Worm (Caenorhabditis elegans) whole organism, L4 larva: ENCODE measurements around the gene cutl-12.

Experiments used
- F26F4.8 ChIP-seq: fragments of 200-800 bp; sonication (Bioruptor generic); conservative IDR thresholded peaks from 2 replicates; pipeline ENCODE4 v1.3.6; 2022; ENCODE audit warnings: missing genetic modification characterization, missing compliant biosample characterization
- R02D3.7 ChIP-seq: fragments of 150-350 bp; sonication (generic microtip); optimal IDR thresholded peaks from 3 replicates; lab custom pipeline; 2014; ENCODE audit warnings: missing biosample characterization, missing genetic modification characterization
- T26A8.4 ChIP-seq: fragments of 200-800 bp; sonication (Bioruptor generic); IDR thresholded peaks from 2 replicates; pipeline ENCODE4 v1.3.6; 2022; ENCODE audit warnings: missing genetic modification characterization, missing compliant biosample characterization
- Y105C5A.15 ChIP-seq: fragments of 200-800 bp; sonication (Bioruptor generic); IDR thresholded peaks from 2 replicates; pipeline ENCODE4 v1.3.6; 2022; ENCODE audit warnings: missing genetic modification characterization, missing compliant biosample characterization
- Y5F2A.4 ChIP-seq: fragments of 200-800 bp; sonication (Bioruptor generic); optimal IDR thresholded peaks from 2 replicates; lab custom pipeline; 2018; ENCODE audit warnings: mild to moderate bottlenecking, missing genetic modification characterization, missing compliant biosample characterization
- Y75B8A.6 ChIP-seq: fragments of 200-800 bp; sonication (Bioruptor generic); IDR thresholded peaks from 2 replicates; pipeline ENCODE4 v1.3.6; 2022; ENCODE audit warnings: missing genetic modification reagents, missing genetic modification characterization, missing compliant biosample characterization
- aha-1 ChIP-seq: fragments of 150-350 bp; peaks from one replicate; lab custom pipeline; 2014; ENCODE audit warnings: missing biosample characterization, missing genetic modification characterization
- ceh-32 ChIP-seq: sonication (generic microtip); optimal IDR thresholded peaks from 2 replicates; lab custom pipeline; 2016; ENCODE audit warnings: mild to moderate bottlenecking, missing genetic modification characterization, missing compliant biosample characterization; ENCODE audit not compliant: poor library complexity
- daf-16 ChIP-seq, 3 experiments: sonication (generic microtip); optimal IDR thresholded peaks; 2 replicates each; lab custom pipeline; 2016 to 2017; ENCODE audit warnings: missing genetic modification characterization in 3 of 3, missing genetic modification reagents in 3 of 3, mild to moderate bottlenecking in 2 of 3, missing compliant biosample characterization in 2 of 3, missing biosample characterization in 1 of 3, moderate library complexity in 1 of 3
- dmd-6 ChIP-seq: fragments of 200-800 bp; sonication (Bioruptor generic); IDR thresholded peaks from 2 replicates; pipeline ENCODE4 v1.3.6; 2022; ENCODE audit warnings: missing genetic modification reagents, missing genetic modification characterization, missing compliant biosample characterization
- dve-1 ChIP-seq: sonication (generic microtip); optimal IDR thresholded peaks from 2 replicates; lab custom pipeline; 2017; ENCODE audit warnings: antibody characterized with exemption, mild to moderate bottlenecking, missing genetic modification characterization, missing compliant biosample characterization; ENCODE audit not compliant: insufficient read depth
- hif-1 ChIP-seq, 2 experiments: sonication (generic microtip); optimal IDR thresholded peaks; 2 replicates each; lab custom pipeline; 2016 to 2017; ENCODE audit warnings: missing compliant biosample characterization in 2 of 2, missing genetic modification characterization in 2 of 2, missing genetic modification reagents in 2 of 2, missing genotype in 2 of 2, mild to moderate bottlenecking in 1 of 2
- hlh-11 ChIP-seq: fragments of 200-800 bp; sonication (Bioruptor generic); optimal IDR thresholded peaks from 2 replicates; lab custom pipeline; 2018; ENCODE audit warnings: mild to moderate bottlenecking, missing genetic modification characterization, missing compliant biosample characterization
- lin-15B ChIP-seq: fragments of 150-350 bp; sonication (generic microtip); optimal IDR thresholded peaks from 3 replicates; lab custom pipeline; 2014; ENCODE audit warnings: missing biosample characterization, missing genetic modification characterization
- lin-29 ChIP-seq: fragments of 200-800 bp; sonication (Bioruptor generic); IDR thresholded peaks from 2 replicates; pipeline ENCODE4 v1.3.6; 2022; ENCODE audit warnings: missing genetic modification reagents, missing genetic modification characterization, missing compliant biosample characterization
- madf-5 ChIP-seq, 2 experiments: fragments of 200-800 bp; sonication (Bioruptor generic); IDR thresholded peaks; 2 replicates each; pipeline ENCODE4 v1.3.6; 2022; ENCODE audit warnings: missing compliant biosample characterization in 2 of 2, missing genetic modification characterization in 2 of 2
- mxl-3 ChIP-seq: fragments of 200-800 bp; sonication (Bioruptor generic); optimal IDR thresholded peaks from 2 replicates; lab custom pipeline; 2018; ENCODE audit warnings: mild to moderate bottlenecking, missing genetic modification characterization, missing compliant biosample characterization
- nhr-102 ChIP-seq: sonication (generic microtip); optimal IDR thresholded peaks from 2 replicates; lab custom pipeline; 2016; ENCODE audit warnings: mild to moderate bottlenecking, missing genetic modification characterization, moderate library complexity, missing compliant biosample characterization
- nhr-11 ChIP-seq: fragments of 150-350 bp; optimal IDR thresholded peaks from 2 replicates; lab custom pipeline; 2014; ENCODE audit warnings: missing biosample characterization, missing genetic modification characterization
- nhr-28 ChIP-seq: fragments of 150-350 bp; optimal IDR thresholded peaks from 2 replicates; lab custom pipeline; 2014; ENCODE audit warnings: missing biosample characterization, missing genetic modification characterization
- nhr-41 ChIP-seq: fragments of 200-800 bp; sonication (Bioruptor generic); IDR thresholded peaks from 2 replicates; pipeline ENCODE4 v1.3.6; 2022; ENCODE audit warnings: missing genetic modification reagents, missing genetic modification characterization, missing compliant biosample characterization
- nhr-48 ChIP-seq: sonication (generic microtip); optimal IDR thresholded peaks from 2 replicates; lab custom pipeline; 2016; ENCODE audit warnings: mild to moderate bottlenecking, missing genetic modification characterization, missing compliant biosample characterization
- nhr-6 ChIP-seq: fragments of 150-350 bp; optimal IDR thresholded peaks from 2 replicates; lab custom pipeline; 2014; ENCODE audit warnings: missing biosample characterization, missing genetic modification characterization
- nhr-77 ChIP-seq: fragments of 150-350 bp; optimal IDR thresholded peaks from 2 replicates; lab custom pipeline; 2014; ENCODE audit warnings: missing biosample characterization, missing genetic modification characterization
- pha-4 ChIP-seq, 2 experiments: fragments of 150-350 bp in 1 of 2; fragments of 200-800 bp in 1 of 2; sonication (Bioruptor generic) in 1 of 2; IDR thresholded peaks in 1 of 2; optimal IDR thresholded peaks in 1 of 2; 2 replicates each; pipeline versions ENCODE4 v1.3.6 to Lab custom; 2014 to 2022; ENCODE audit warnings: missing genetic modification characterization in 2 of 2, missing genetic modification reagents in 2 of 2, missing biosample characterization in 1 of 2, missing compliant biosample characterization in 1 of 2
- php-3 ChIP-seq: fragments of 200-800 bp; sonication (Bioruptor generic); IDR thresholded peaks from 2 replicates; pipeline ENCODE4 v1.3.6; 2022; ENCODE audit warnings: missing genetic modification reagents, missing genetic modification characterization, missing compliant biosample characterization
- pqm-1 ChIP-seq: sonication (generic microtip); optimal IDR thresholded peaks from 2 replicates; lab custom pipeline; 2017; ENCODE audit warnings: missing biosample characterization, missing genetic modification characterization
- rbr-2 ChIP-seq: sonication (generic microtip); optimal IDR thresholded peaks from 2 replicates; lab custom pipeline; 2016; ENCODE audit warnings: missing genotype, missing genetic modification characterization, missing compliant biosample characterization
- tra-1 ChIP-seq: fragments of 200-800 bp; sonication (Bioruptor generic); IDR thresholded peaks from 2 replicates; pipeline ENCODE4 v1.3.6; 2022; ENCODE audit warnings: missing genetic modification reagents, missing genetic modification characterization, missing compliant biosample characterization
- unc-62 ChIP-seq, 3 experiments: fragments of 150-350 bp in 1 of 3; sonication (generic microtip); optimal IDR thresholded peaks in 2 of 3; peaks in 1 of 3; 1 replicate in 1 of 3; 2 replicates in 2 of 3; lab custom pipeline; 2014 to 2017; ENCODE audit warnings: missing biosample characterization in 3 of 3, missing genetic modification characterization in 3 of 3, missing genetic modification reagents in 3 of 3, missing genotype in 1 of 3
- zip-11 ChIP-seq: fragments of 200-800 bp; sonication (Bioruptor generic); IDR thresholded peaks from 2 replicates; pipeline ENCODE4 v1.3.6; 2022; ENCODE audit warnings: missing genetic modification characterization, missing compliant biosample characterization

Gene cutl-12

ce11 chrII:8627907-8628306 lies 6.4 kb downstream of the cutl-12 start:
- TF ChIP-seq aha-1 (tag; lab: Kevin White, UChicago) (peak; percentile 93), ceh-32 (tag; lab: Kevin White, UChicago) (no peak), pha-4 (GFP tag; IDR thresholded peaks at IDR 0.05; lab: Robert Waterston, UW) (no peak), pha-4 (tag; optimal IDR thresholded peaks at IDR 0.05; lab: Kevin White, UChicago) (no peak), Y105C5A.15 (GFP tag; lab: Robert Waterston, UW) (no peak), zip-11 (no peak)

- TF ChIP-seq aha-1 (tag; lab: Kevin White, UChicago) (no peak), unc-62 (GFP tag; optimal IDR thresholded peaks at IDR 0.05 in 1 of 2; lab: Kevin White, UChicago) (peak in 1 of 2 experiments; percentile 78), unc-62 (tag; optimal IDR thresholded peaks at IDR 0.05; lab: Kevin White, UChicago) (no peak)
- TF ChIP-seq, all 104 proteins: peak for 1
These were observed 7.7 kb downstream of the cutl-12 start for ce11 chrII:8626598-8626997.

ce11 chrII:8625163-8625562 lies 9.1 kb downstream of the cutl-12 start, which contains the start of gene sptf-2:
TSS of gene sptf-2 (plus strand) at chrII:8625459.
- TF ChIP-seq Y75B8A.6 (GFP tag; lab: Robert Waterston, UW) (no peak), nhr-77 (peak; percentile 76), dmd-6 (GFP tag; lab: Robert Waterston, UW) (peak; percentile 84), nhr-48 (tag; lab: Kevin White, UChicago) (peak; percentile 21), madf-5 (GFP tag; IDR thresholded peaks at IDR 0.05; lab: Robert Waterston, UW) (no peak), mxl-3 (GFP tag; lab: Kevin White, UChicago) (peak; percentile 52), pqm-1 (tag; lab: Kevin White, UChicago) (peak; percentile 97), daf-16 (GFP tag; optimal IDR thresholded peaks at IDR 0.05; lab: Kevin White, UChicago) (peak in 1 of 2 experiments; percentile 7), daf-16 (tag; optimal IDR thresholded peaks at IDR 0.05; lab: Kevin White, UChicago) (peak; percentile 85), pha-4 (GFP tag; IDR thresholded peaks at IDR 0.05; lab: Robert Waterston, UW) (peak; percentile 34; the same call in 1 of the 2 replicates), pha-4 (tag; optimal IDR thresholded peaks at IDR 0.05; lab: Kevin White, UChicago) (no peak), dve-1 (peak; percentile 79), nhr-28 (tag; lab: Kevin White, UChicago) (peak; percentile 92), hlh-11 (tag; lab: Kevin White, UChicago) (peak; percentile 87), Y105C5A.15 (GFP tag; lab: Robert Waterston, UW) (no peak), nhr-41 (peak; percentile 64; the same call in 1 of the 2 replicates), rbr-2 (tag; lab: Kevin White, UChicago) (no peak), tra-1 (GFP tag; lab: Robert Waterston, UW) (peak; percentile 86), aha-1 (tag; lab: Kevin White, UChicago) (peak; percentile 50), php-3 (GFP tag; lab: Robert Waterston, UW) (peak; percentile 97), nhr-6 (tag; lab: Kevin White, UChicago) (peak; percentile 59)

- TF ChIP-seq T26A8.4 (no peak), hif-1 (tag; optimal IDR thresholded peaks at IDR 0.05; lab: Kevin White, UChicago) (no peak), lin-15B (tag; lab: Kevin White, UChicago) (no peak), Y5F2A.4 (no peak), nhr-102 (tag; lab: Kevin White, UChicago) (no peak)
These were observed 10.9 kb downstream of the cutl-12 start, which contains the start of gene T22C8.4 for ce11 chrII:8623396-8623795. TSS of gene T22C8.4 (minus strand) at chrII:8623496.

- TF ChIP-seq R02D3.7 (tag; lab: Kevin White, UChicago): no peak
- TF ChIP-seq F26F4.8: no peak
- TF ChIP-seq php-3 (GFP tag; lab: Robert Waterston, UW): no peak
- no peak for TF ChIP-seq lin-29 (GFP tag; lab: Robert Waterston, UW)
- no peak for TF ChIP-seq nhr-11
- TF ChIP-seq nhr-28 (tag; lab: Kevin White, UChicago): peak; percentile 14
These were observed 12.4 kb downstream of the cutl-12 start, which contains the start of gene T22C8.3 for ce11 chrII:8621883-8622282. TSS of gene T22C8.3 (minus strand) at chrII:8621983.
